Fruit fly (Drosophila melanogaster): ENCODE measurements around the gene B-H2.

dm6 chrX:17368569-17368968, 54.2 kb downstream of the B-H2 start:
- TF ChIP-seq Max (GFP tag; optimal IDR thresholded peaks at IDR 0.05) = no peak
- no peak for TF ChIP-seq CG12769 (tag; optimal IDR thresholded peaks at IDR 0.05)
- TF ChIP-seq trh (GFP tag; optimal IDR thresholded peaks at IDR 0.05) = no peak
- no peak for TF ChIP-seq nau (GFP tag; optimal IDR thresholded peaks at IDR 0.05)
- TF ChIP-seq CG8478 (optimal IDR thresholded peaks at IDR 0.05) = no peak
- no peak for TF ChIP-seq CG6689 (GFP tag; IDR thresholded peaks at IDR 0.05)
- TF ChIP-seq CG4854 (GFP tag; optimal IDR thresholded peaks at IDR 0.05) = no peak
- no peak for TF ChIP-seq CG10959 (GFP tag; IDR thresholded peaks at IDR 0.05)
- TF ChIP-seq CG7357 (GFP tag; IDR thresholded peaks at IDR 0.05) = no peak
- no peak for TF ChIP-seq CG14441 (GFP tag; IDR thresholded peaks at IDR 0.05)
- TF ChIP-seq tll (GFP tag; optimal IDR thresholded peaks at IDR 0.05) = peak in 1 of 2 experiments; percentile 93
- TF ChIP-seq CG15696 (tag; optimal IDR thresholded peaks at IDR 0.05) = no peak
- no peak for TF ChIP-seq cato (GFP tag; optimal IDR thresholded peaks at IDR 0.05; ENCODE audit: borderline replicate concordance)
- TF ChIP-seq CTCF (GFP tag; optimal IDR thresholded peaks at IDR 0.05) = no peak

All from whole organism, embryonic.